Worm (Caenorhabditis elegans): ENCODE measurements around the gene B0563.5.

The B0563.5 gene

DNA sequence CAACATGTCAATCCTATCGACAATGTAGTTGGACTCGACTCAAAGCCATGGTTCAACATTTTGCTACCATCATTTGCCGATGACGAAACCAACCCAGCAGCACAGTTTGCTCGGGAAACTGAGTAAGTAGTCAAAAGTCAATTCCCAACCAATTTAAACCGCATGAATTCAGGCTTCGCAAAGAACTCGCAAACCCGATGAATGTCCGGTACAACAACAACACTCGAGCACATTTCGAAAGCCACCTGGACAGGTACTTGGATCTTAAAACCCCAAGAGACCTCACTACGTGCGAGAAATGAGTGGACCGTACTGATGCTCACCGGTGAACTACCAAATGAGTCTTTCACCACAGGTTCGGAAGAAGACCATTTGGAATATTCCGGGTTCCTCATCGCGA is 48.1 kb downstream of the B0563.5 start:
- TF ChIP-seq F13C5.2 (tag; optimal IDR thresholded peaks at IDR 0.05) (no peak), hmbx-1 (tag; optimal IDR thresholded peaks at IDR 0.05) (no peak), B0310.2 (tag; optimal IDR thresholded peaks at IDR 0.05) (no peak), tbx-11 (GFP tag; IDR thresholded peaks at IDR 0.05) (no peak), ceh-13 (GFP tag; optimal IDR thresholded peaks at IDR 0.05) (no peak), aly-1 (tag; optimal IDR thresholded peaks at IDR 0.05) (no peak), flt-1 (GFP tag; IDR thresholded peaks at IDR 0.05) (no peak), scrt-1 (GFP tag; IDR thresholded peaks at IDR 0.05) (no peak), hmg-4 (GFP tag; optimal IDR thresholded peaks at IDR 0.05) (no peak), ceh-36 (tag; optimal IDR thresholded peaks at IDR 0.05) (no peak), pes-1 (GFP tag; IDR thresholded peaks at IDR 0.05) (no peak), hnd-1 (tag; optimal IDR thresholded peaks at IDR 0.05) (no peak), tbx-37 (GFP tag; conservative IDR thresholded peaks at IDR 0.05) (no peak), tra-4 (tag; optimal IDR thresholded peaks at IDR 0.05) (no peak), sea-1 (GFP tag; conservative IDR thresholded peaks at IDR 0.05) (no peak), ets-7 (tag; optimal IDR thresholded peaks at IDR 0.05) (no peak), ama-1 (optimal IDR thresholded peaks at IDR 0.05) (no peak)

- TF ChIP-seq aly-1 (tag; optimal IDR thresholded peaks at IDR 0.05), result no peak
- TF ChIP-seq pes-1 (GFP tag; IDR thresholded peaks at IDR 0.05), result no peak
- TF ChIP-seq ets-7 (tag; optimal IDR thresholded peaks at IDR 0.05), result no peak
- TF ChIP-seq flt-1 (GFP tag; IDR thresholded peaks at IDR 0.05), result no peak
- TF ChIP-seq F13C5.2 (tag; optimal IDR thresholded peaks at IDR 0.05), result no peak
- no peak for TF ChIP-seq hnd-1 (tag; optimal IDR thresholded peaks at IDR 0.05)
- TF ChIP-seq ama-1 (optimal IDR thresholded peaks at IDR 0.05), result no peak
- TF ChIP-seq scrt-1 (GFP tag; IDR thresholded peaks at IDR 0.05), result no peak
- no peak for TF ChIP-seq tbx-37 (GFP tag; conservative IDR thresholded peaks at IDR 0.05)
- no peak for TF ChIP-seq ceh-36 (tag; optimal IDR thresholded peaks at IDR 0.05)
- no peak for TF ChIP-seq tbx-11 (GFP tag; IDR thresholded peaks at IDR 0.05)
- TF ChIP-seq B0310.2 (tag; optimal IDR thresholded peaks at IDR 0.05), result no peak
- no peak for TF ChIP-seq ceh-13 (GFP tag; optimal IDR thresholded peaks at IDR 0.05)
- TF ChIP-seq hmbx-1 (tag; optimal IDR thresholded peaks at IDR 0.05), result no peak
- TF ChIP-seq tra-4 (tag; optimal IDR thresholded peaks at IDR 0.05), result no peak
- TF ChIP-seq hmg-4 (GFP tag; optimal IDR thresholded peaks at IDR 0.05), result no peak
Measured at ce11 chrX:9195375-9196098, 49.6 kb downstream of the B0563.5 start.
